ENCODE assay signal across 5 fruit fly cellular contexts in genomic region chrX:12724287-12725186, dm6.
TF ChIP-seq lines count a peak whose summit lies in the region.

No protein-coding gene starts in this region.

- TF ChIP-seq CTCF in whole organism, embryonic (GFP tag; optimal IDR thresholded peaks at IDR 0.05; lab: Kevin White, UChicago), result no peak

TF ChIP-seq in whole organism, adult, 20 proteins besides CTCF, POLR2A, EP300 and RAD21:
- TF ChIP-seq CG5204 (GFP tag; optimal IDR thresholded peaks at IDR 0.05; lab: Kevin White, UChicago) (peak; percentile 6), cic (GFP tag; optimal IDR thresholded peaks at IDR 0.05; lab: Kevin White, UChicago) (peak; percentile 87), CG12768 (GFP tag; optimal IDR thresholded peaks at IDR 0.05; lab: Kevin White, UChicago) (peak; percentile 22), CG7101 (tag; optimal IDR thresholded peaks at IDR 0.05; lab: Kevin White, UChicago) (peak; percentile 6), tj (GFP tag; optimal IDR thresholded peaks at IDR 0.05; lab: Kevin White, UChicago) (peak; percentile 84), ovo (GFP tag; optimal IDR thresholded peaks at IDR 0.05; lab: Kevin White, UChicago) (peak; percentile 81), kay (GFP tag; lab: Kevin White, UChicago; ENCODE audit: borderline replicate concordance) (peak; percentile 85), cnc (optimal IDR thresholded peaks at IDR 0.05; lab: Kevin White, UChicago) (no peak), CG33017 (tag; optimal IDR thresholded peaks at IDR 0.05; lab: Kevin White, UChicago) (peak; percentile 14), pad (GFP tag; optimal IDR thresholded peaks at IDR 0.05; lab: Kevin White, UChicago) (no peak), Mnt (GFP tag; optimal IDR thresholded peaks at IDR 0.05; lab: Kevin White, UChicago) (peak; percentile 12)

TF ChIP-seq in whole organism, embryonic, 481 proteins besides CTCF, POLR2A, EP300 and RAD21 (continues in another document):
- TF ChIP-seq rib (GFP tag; IDR thresholded peaks at IDR 0.05; lab: Robert Waterston, UW) (peak; percentile 39; the same call in 1 of the 2 replicates), crol (GFP tag; IDR thresholded peaks at IDR 0.05; lab: Robert Waterston, UW) (peak; percentile 94), row (GFP tag; IDR thresholded peaks at IDR 0.05; lab: Robert Waterston, UW) (peak; percentile 11; the same call in 1 of the 3 replicates), CG16815 (GFP tag; optimal IDR thresholded peaks at IDR 0.05; lab: Kevin White, UChicago) (no peak), Adf1 (GFP tag; IDR thresholded peaks at IDR 0.05; lab: Robert Waterston, UW) (peak; percentile 34), nerfin-2 (GFP tag; IDR thresholded peaks at IDR 0.05; lab: Robert Waterston, UW; ENCODE audit: partially characterized antibody) (no peak), Blimp-1 (GFP tag; optimal IDR thresholded peaks at IDR 0.05; lab: Kevin White, UChicago) (peak; percentile 3), bsh (GFP tag; optimal IDR thresholded peaks at IDR 0.05; lab: Kevin White, UChicago) (peak in 1 of 2 experiments; percentile 25), CG3281 (GFP tag; optimal IDR thresholded peaks at IDR 0.05; lab: Kevin White, UChicago) (peak; percentile 34), ash1 (GFP tag; optimal IDR thresholded peaks at IDR 0.05; lab: Kevin White, UChicago) (peak; percentile 41), CkIIα-i1 (GFP tag; IDR thresholded peaks at IDR 0.05; lab: Robert Waterston, UW) (no peak), CG8388 (GFP tag; optimal IDR thresholded peaks at IDR 0.05; lab: Kevin White, UChicago) (peak; percentile 0), kay (GFP tag; optimal IDR thresholded peaks at IDR 0.05; lab: Kevin White, UChicago) (peak; percentile 72), CG7556 (GFP tag; optimal IDR thresholded peaks at IDR 0.05; lab: Kevin White, UChicago) (peak; percentile 64), Ssrp (tag; optimal IDR thresholded peaks at IDR 0.05; lab: Kevin White, UChicago) (peak; percentile 21), lola (GFP tag; optimal IDR thresholded peaks at IDR 0.05; lab: Kevin White, UChicago) (peak in 1 of 3 experiments; percentile 58), BEAF-32 (GFP tag; optimal IDR thresholded peaks at IDR 0.05; lab: Kevin White, UChicago) (peak; percentile 4), nom (GFP tag; optimal IDR thresholded peaks at IDR 0.05; lab: Kevin White, UChicago) (peak; percentile 71), Xrp1 (GFP tag; IDR thresholded peaks at IDR 0.05; lab: Robert Waterston, UW) (peak; percentile 38; the same call in 1 of the 2 replicates)

TF ChIP-seq in whole organism, prepupa, 60 proteins besides CTCF, POLR2A, EP300 and RAD21 (continues in another document):
- peak; percentile 51 for TF ChIP-seq OdsH (GFP tag; optimal IDR thresholded peaks at IDR 0.05; lab: Kevin White, UChicago)
- TF ChIP-seq svp (GFP tag; lab: Kevin White, UChicago), result peak; percentile 76
- TF ChIP-seq esn (GFP tag; optimal IDR thresholded peaks at IDR 0.05; lab: Kevin White, UChicago), result peak; percentile 32
- peak; percentile 36 for TF ChIP-seq CG9139 (GFP tag; optimal IDR thresholded peaks at IDR 0.05; lab: Kevin White, UChicago)
- TF ChIP-seq fd59A (GFP tag; optimal IDR thresholded peaks at IDR 0.05; lab: Kevin White, UChicago), result peak; percentile 37
- TF ChIP-seq CG34406 (GFP tag; optimal IDR thresholded peaks at IDR 0.05; lab: Kevin White, UChicago), result peak; percentile 15
- peak; percentile 49 for TF ChIP-seq acj6 (GFP tag; optimal IDR thresholded peaks at IDR 0.05; lab: Kevin White, UChicago)
- no peak for TF ChIP-seq Lpt (GFP tag; optimal IDR thresholded peaks at IDR 0.05; lab: Kevin White, UChicago)
- peak; percentile 22 for TF ChIP-seq cyc (GFP tag; optimal IDR thresholded peaks at IDR 0.05; lab: Kevin White, UChicago)
- TF ChIP-seq Eip93F (GFP tag; optimal IDR thresholded peaks at IDR 0.05; lab: Kevin White, UChicago), result no peak
- TF ChIP-seq spab (GFP tag; optimal IDR thresholded peaks at IDR 0.05; lab: Kevin White, UChicago), result no peak
- TF ChIP-seq CG16779 (tag; optimal IDR thresholded peaks at IDR 0.05; lab: Kevin White, UChicago), result no peak
- TF ChIP-seq vri (GFP tag; optimal IDR thresholded peaks at IDR 0.05; lab: Kevin White, UChicago), result no peak
- peak in 1 of 2 experiments; percentile 57 for TF ChIP-seq ss (GFP tag; optimal IDR thresholded peaks at IDR 0.05; lab: Kevin White, UChicago)
- TF ChIP-seq CG7368 (GFP tag; optimal IDR thresholded peaks at IDR 0.05; lab: Kevin White, UChicago), result no peak
- TF ChIP-seq CG11902 (GFP tag; optimal IDR thresholded peaks at IDR 0.05; lab: Kevin White, UChicago), result peak; percentile 9
- TF ChIP-seq CG6854 (GFP tag; optimal IDR thresholded peaks at IDR 0.05; lab: Kevin White, UChicago), result no peak
- peak; percentile 62 for TF ChIP-seq CG10631 (GFP tag; optimal IDR thresholded peaks at IDR 0.05; lab: Kevin White, UChicago)
- peak; percentile 16 for TF ChIP-seq CG10669 (GFP tag; optimal IDR thresholded peaks at IDR 0.05; lab: Kevin White, UChicago)
- no peak for TF ChIP-seq Blimp-1 (GFP tag; optimal IDR thresholded peaks at IDR 0.05; lab: Kevin White, UChicago)
- TF ChIP-seq CG6808 (GFP tag; optimal IDR thresholded peaks at IDR 0.05; lab: Kevin White, UChicago), result peak; percentile 68
- TF ChIP-seq Sox15 (GFP tag; optimal IDR thresholded peaks at IDR 0.05; lab: Kevin White, UChicago), result peak; percentile 19

TF ChIP-seq in whole organism, pupa, 21 proteins besides CTCF, POLR2A, EP300 and RAD21:
- TF ChIP-seq CG32121 (GFP tag; IDR thresholded peaks at IDR 0.05; lab: Robert Waterston, UW), result peak; percentile 34; the same call in 1 of the 2 replicates
- TF ChIP-seq Pif1B (GFP tag; optimal IDR thresholded peaks at IDR 0.05; lab: Kevin White, UChicago), result no peak
- peak; percentile 89 for TF ChIP-seq EcR (GFP tag; optimal IDR thresholded peaks at IDR 0.05; lab: Kevin White, UChicago)
- TF ChIP-seq gl (tag; optimal IDR thresholded peaks at IDR 0.05; lab: Kevin White, UChicago), result peak; percentile 34
- TF ChIP-seq CG9948 (tag; optimal IDR thresholded peaks at IDR 0.05; lab: Kevin White, UChicago), result peak; percentile 49
- TF ChIP-seq D1 (tag; optimal IDR thresholded peaks at IDR 0.05; lab: Kevin White, UChicago), result no peak
- TF ChIP-seq CG34367 (tag; optimal IDR thresholded peaks at IDR 0.05; lab: Kevin White, UChicago), result peak; percentile 48
- TF ChIP-seq CG15710 (tag; optimal IDR thresholded peaks at IDR 0.05; lab: Kevin White, UChicago), result peak; percentile 42
- TF ChIP-seq Snoo (tag; optimal IDR thresholded peaks at IDR 0.05; lab: Kevin White, UChicago), result no peak
- peak; percentile 21 for TF ChIP-seq CG13204 (GFP tag; optimal IDR thresholded peaks at IDR 0.05; lab: Kevin White, UChicago)
- no peak for TF ChIP-seq Pif1A (GFP tag; optimal IDR thresholded peaks at IDR 0.05; lab: Kevin White, UChicago)
- no peak for TF ChIP-seq CG8159 (tag; optimal IDR thresholded peaks at IDR 0.05; lab: Kevin White, UChicago)
- TF ChIP-seq CG8301 (tag; optimal IDR thresholded peaks at IDR 0.05; lab: Kevin White, UChicago), result peak; percentile 54
- peak; percentile 45 for TF ChIP-seq Ets98B (GFP tag; IDR thresholded peaks at IDR 0.05; lab: Robert Waterston, UW)
- peak; percentile 58; the same call in 1 of the 3 replicates for TF ChIP-seq fd96Ca (GFP tag; IDR thresholded peaks at IDR 0.05; lab: Robert Waterston, UW)
- peak; percentile 8 for TF ChIP-seq CG17806 (tag; optimal IDR thresholded peaks at IDR 0.05; lab: Kevin White, UChicago)
- no peak for TF ChIP-seq rn (GFP tag; IDR thresholded peaks at IDR 0.05; lab: Robert Waterston, UW)
- TF ChIP-seq CG4496 (GFP tag; IDR thresholded peaks at IDR 0.05; lab: Robert Waterston, UW), result peak; percentile 38; the same call in 1 of the 3 replicates
- TF ChIP-seq CG14655 (GFP tag; optimal IDR thresholded peaks at IDR 0.05; lab: Kevin White, UChicago), result peak; percentile 60
- TF ChIP-seq CG10348 (GFP tag; IDR thresholded peaks at IDR 0.05; lab: Robert Waterston, UW), result no peak
- TF ChIP-seq CG12605 (GFP tag; IDR thresholded peaks at IDR 0.05; lab: Robert Waterston, UW), result peak; percentile 52; the same call in 1 of the 2 replicates

TF ChIP-seq in whole organism, wandering third instar larva, 38 proteins besides CTCF, POLR2A, EP300 and RAD21:
- TF ChIP-seq psq (GFP tag; optimal IDR thresholded peaks at IDR 0.05; lab: Kevin White, UChicago) (no peak), fru (GFP tag; optimal IDR thresholded peaks at IDR 0.05; lab: Kevin White, UChicago) (peak; percentile 6), brk (GFP tag; optimal IDR thresholded peaks at IDR 0.05; lab: Kevin White, UChicago) (no peak), Rel (GFP tag; optimal IDR thresholded peaks at IDR 0.05; lab: Kevin White, UChicago) (no peak), Rel (tag; optimal IDR thresholded peaks at IDR 0.05; lab: Kevin White, UChicago) (peak; percentile 1), woc (GFP tag; optimal IDR thresholded peaks at IDR 0.05; lab: Kevin White, UChicago) (peak; percentile 7)
